Fruit fly (Drosophila melanogaster) whole organism, embryonic: ENCODE data around the gene dysc.

Source experiments
- ATbp ChIP-seq: fragments of 200-800 bp; sonication (Bioruptor generic); optimal IDR thresholded peaks from 2 replicates; lab custom pipeline; 2017; ENCODE audit warnings: missing biosample characterization, mild to moderate bottlenecking, missing genetic modification characterization, missing genetic modification reagents
- Asciz ChIP-seq: fragments of 200-800 bp; sonication (Bioruptor generic); optimal IDR thresholded peaks from 2 replicates; lab custom pipeline; 2017; ENCODE audit warnings: missing biosample characterization, mild to moderate bottlenecking, missing genetic modification characterization, missing genetic modification reagents
- Atf3 ChIP-seq: fragments of 200-800 bp; sonication (Bioruptor generic); optimal IDR thresholded peaks from 3 replicates; lab custom pipeline; 2016; ENCODE audit warnings: missing biosample characterization, missing genetic modification characterization
- Bdp1 ChIP-seq: fragments of 200-800 bp; sonication (Bioruptor generic); optimal IDR thresholded peaks from 3 replicates; lab custom pipeline; 2016; ENCODE audit warnings: missing biosample characterization, missing genetic modification characterization
- CG10979 ChIP-seq: fragments of 200-800 bp; sonication (Bioruptor generic); optimal IDR thresholded peaks from 2 replicates; lab custom pipeline; 2018; ENCODE audit warnings: missing biosample characterization, mild to moderate bottlenecking, missing genetic modification characterization, moderate library complexity
- CG1529 ChIP-seq: fragments of 200-800 bp; sonication (Bioruptor generic); optimal IDR thresholded peaks from 3 replicates; lab custom pipeline; 2018; ENCODE audit warnings: missing biosample characterization, missing genetic modification characterization
- CG15601 ChIP-seq: fragments of 200-800 bp; sonication (Bioruptor generic); optimal IDR thresholded peaks from 3 replicates; lab custom pipeline; 2019; ENCODE audit warnings: missing biosample characterization, mild to moderate bottlenecking, missing genetic modification characterization, moderate library complexity
- CG16779 ChIP-seq: fragments of 200-800 bp; sonication (Bioruptor generic); IDR thresholded peaks from 2 replicates; pipeline ENCODE4 v1.3.6; 2022; ENCODE audit warnings: missing biosample characterization, missing genetic modification characterization
- CG17359 ChIP-seq: fragments of 200-800 bp; sonication (Bioruptor generic); optimal IDR thresholded peaks from 3 replicates; lab custom pipeline; 2018; ENCODE audit warnings: missing biosample characterization, mild to moderate bottlenecking, missing genetic modification characterization, moderate library complexity
- CG17802 ChIP-seq: fragments of 200-800 bp; sonication (Bioruptor generic); optimal IDR thresholded peaks from 2 replicates; lab custom pipeline; 2018; ENCODE audit warnings: missing biosample characterization, mild to moderate bottlenecking, missing genetic modification characterization, moderate library complexity
- CG17912 ChIP-seq: fragments of 200-800 bp; sonication (Bioruptor generic); optimal IDR thresholded peaks from 2 replicates; lab custom pipeline; 2018; ENCODE audit warnings: missing biosample characterization, mild to moderate bottlenecking, missing genetic modification characterization
- CG18011 ChIP-seq: fragments of 200-800 bp; sonication (Bioruptor generic); optimal IDR thresholded peaks from 2 replicates; lab custom pipeline; 2017; ENCODE audit warnings: missing biosample characterization, missing genetic modification characterization, mild to moderate bottlenecking, moderate library complexity, missing genotype
- CG2129 ChIP-seq: fragments of 200-800 bp; sonication (Bioruptor generic); IDR thresholded peaks from 2 replicates; pipeline ENCODE4 v1.3.6; 2022; ENCODE audit warnings: missing biosample characterization, missing genetic modification characterization; ENCODE audit not compliant: partially characterized antibody
- CG2875 ChIP-seq: fragments of 200-800 bp; sonication (Bioruptor generic); optimal IDR thresholded peaks from 2 replicates; lab custom pipeline; 2017; ENCODE audit warnings: missing biosample characterization, mild to moderate bottlenecking, missing genetic modification characterization, missing genetic modification reagents
- CG31388 ChIP-seq: fragments of 200-800 bp; sonication (Bioruptor generic); optimal IDR thresholded peaks from 2 replicates; lab custom pipeline; 2016; ENCODE audit warnings: missing biosample characterization, missing genetic modification characterization
- CG33557 ChIP-seq: fragments of 200-800 bp; sonication (Bioruptor generic); optimal IDR thresholded peaks from 2 replicates; lab custom pipeline; 2019; ENCODE audit warnings: missing biosample characterization, mild to moderate bottlenecking, missing genetic modification characterization, moderate library complexity
- CG7786 ChIP-seq: fragments of 200-800 bp; sonication (Bioruptor generic); optimal IDR thresholded peaks from 2 replicates; lab custom pipeline; 2016; ENCODE audit warnings: missing biosample characterization, missing genetic modification characterization
- CG7839 ChIP-seq: fragments of 200-800 bp; sonication (Bioruptor generic); optimal IDR thresholded peaks from 3 replicates; lab custom pipeline; 2018; ENCODE audit warnings: missing biosample characterization, mild to moderate bottlenecking, missing genetic modification characterization, moderate library complexity
- CG9727 ChIP-seq: fragments of 200-800 bp; sonication (Bioruptor generic); optimal IDR thresholded peaks from 3 replicates; lab custom pipeline; 2017; ENCODE audit warnings: missing biosample characterization, mild to moderate bottlenecking, missing genetic modification characterization
- CTCF ChIP-seq: fragments of 200-800 bp; sonication (Bioruptor generic); optimal IDR thresholded peaks from 2 replicates; lab custom pipeline; 2017; ENCODE audit warnings: missing biosample characterization, mild to moderate bottlenecking, missing genetic modification characterization, moderate library complexity
- CkIIα-i1 ChIP-seq: fragments of 200-800 bp; sonication (Bioruptor generic); IDR thresholded peaks from 2 replicates; pipeline ENCODE4 v1.3.6; 2022; ENCODE audit warnings: missing biosample characterization, missing genetic modification characterization
- Dfd ChIP-seq, 2 experiments: fragments of >200 bp; optimal IDR thresholded peaks; 2 replicates each; lab custom pipeline; 2017; ENCODE audit warnings: missing biosample characterization in 2 of 2, missing genetic modification characterization in 2 of 2
- Drgx ChIP-seq: fragments of 200-800 bp; sonication (Bioruptor generic); IDR thresholded peaks from 2 replicates; pipeline ENCODE4 v1.3.6; 2022; ENCODE audit warnings: missing biosample characterization, missing genetic modification characterization
- HmgD ChIP-seq: fragments of 200-800 bp; sonication (Bioruptor generic); optimal IDR thresholded peaks from 3 replicates; lab custom pipeline; 2016; ENCODE audit warnings: missing biosample characterization, missing genetic modification characterization
- Hmx ChIP-seq: fragments of 200-800 bp; sonication (Bioruptor generic); optimal IDR thresholded peaks from 2 replicates; lab custom pipeline; 2016; ENCODE audit warnings: missing biosample characterization, missing genetic modification characterization
- Hr3 ChIP-seq: fragments of 200-800 bp; sonication (Bioruptor generic); optimal IDR thresholded peaks from 3 replicates; lab custom pipeline; 2016; ENCODE audit warnings: missing biosample characterization, missing genetic modification characterization
- NFAT ChIP-seq: fragments of 200-800 bp; sonication (Bioruptor generic); IDR thresholded peaks from 2 replicates; pipeline ENCODE4 v1.3.6; 2022; ENCODE audit warnings: missing biosample characterization, missing genetic modification characterization
- Opbp ChIP-seq: fragments of 200-800 bp; sonication (Bioruptor generic); IDR thresholded peaks from 3 replicates; pipeline ENCODE4 v1.3.6; 2022; ENCODE audit warnings: missing biosample characterization, missing genetic modification characterization; ENCODE audit not compliant: partially characterized antibody
- Pdp1 ChIP-seq, 2 experiments: fragments of 200-800 bp; sonication (Bioruptor generic); optimal IDR thresholded peaks; 3 replicates each; lab custom pipeline; 2016; ENCODE audit warnings: missing biosample characterization in 2 of 2, missing genetic modification characterization in 2 of 2, mild to moderate bottlenecking in 1 of 2, moderate library complexity in 1 of 2
- Rfx ChIP-seq: fragments of 200-800 bp; sonication (Bioruptor generic); IDR thresholded peaks from 2 replicates; pipeline ENCODE4 v1.3.6; 2022; ENCODE audit warnings: missing biosample characterization, missing genetic modification characterization
- Sox100B ChIP-seq: fragments of 200-800 bp; sonication (Bioruptor generic); optimal IDR thresholded peaks from 3 replicates; lab custom pipeline; 2018; ENCODE audit warnings: missing biosample characterization, mild to moderate bottlenecking, missing genetic modification characterization
- Xbp1 ChIP-seq: fragments of 200-800 bp; sonication (Bioruptor generic); optimal IDR thresholded peaks from 3 replicates; lab custom pipeline; 2016; ENCODE audit warnings: missing biosample characterization, mild to moderate bottlenecking, missing genetic modification characterization
- ac ChIP-seq: fragments of 200-800 bp; sonication (Bioruptor generic); optimal IDR thresholded peaks from 3 replicates; lab custom pipeline; 2017; ENCODE audit warnings: missing biosample characterization, mild to moderate bottlenecking, missing genetic modification characterization
- ato ChIP-seq: fragments of 200-800 bp; sonication (Bioruptor generic); IDR thresholded peaks from 2 replicates; pipeline ENCODE4 v1.3.6; 2022; ENCODE audit warnings: missing biosample characterization, missing genetic modification characterization; ENCODE audit not compliant: partially characterized antibody
- caup ChIP-seq: fragments of 200-800 bp; sonication (Bioruptor generic); optimal IDR thresholded peaks from 3 replicates; lab custom pipeline; 2017; ENCODE audit warnings: missing biosample characterization, mild to moderate bottlenecking, missing genetic modification characterization, moderate library complexity; ENCODE audit not compliant: severe bottlenecking
- crp ChIP-seq, 2 experiments: fragments of 200-800 bp; sonication (Bioruptor generic); optimal IDR thresholded peaks; 2 replicates in 1 of 2; 3 replicates in 1 of 2; lab custom pipeline; 2017; ENCODE audit warnings: missing biosample characterization in 2 of 2, missing genetic modification characterization in 2 of 2, mild to moderate bottlenecking in 1 of 2, moderate library complexity in 1 of 2
- dan ChIP-seq: fragments of 200-800 bp; sonication (Bioruptor generic); IDR thresholded peaks from 2 replicates; pipeline ENCODE4 v1.3.6; 2022; ENCODE audit warnings: missing biosample characterization, missing genetic modification characterization
- dmrt99B ChIP-seq: fragments of 200-800 bp; sonication (Bioruptor generic); optimal IDR thresholded peaks from 2 replicates; lab custom pipeline; 2018; ENCODE audit warnings: missing biosample characterization, mild to moderate bottlenecking, missing genetic modification characterization, moderate library complexity
- fd96Cb ChIP-seq: fragments of 200-800 bp; sonication (Bioruptor generic); optimal IDR thresholded peaks from 2 replicates; lab custom pipeline; 2018; ENCODE audit warnings: missing biosample characterization, mild to moderate bottlenecking, missing genetic modification characterization, moderate library complexity
- gem ChIP-seq: fragments of 200-800 bp; sonication (Bioruptor generic); optimal IDR thresholded peaks from 2 replicates; lab custom pipeline; 2019; ENCODE audit warnings: missing biosample characterization, mild to moderate bottlenecking, missing genetic modification characterization, moderate library complexity
- her ChIP-seq: fragments of 200-800 bp; sonication (Bioruptor generic); optimal IDR thresholded peaks from 2 replicates; lab custom pipeline; 2016; ENCODE audit warnings: missing biosample characterization, missing genetic modification characterization
- insv ChIP-seq, 2 experiments: fragments of 200-800 bp; sonication (Bioruptor generic); optimal IDR thresholded peaks; 3 replicates each; lab custom pipeline; 2016 to 2018; ENCODE audit warnings: missing biosample characterization in 2 of 2, missing genetic modification characterization in 2 of 2
- pros ChIP-seq: fragments of 200-800 bp; sonication (Bioruptor generic); optimal IDR thresholded peaks from 3 replicates; lab custom pipeline; 2019; ENCODE audit warnings: missing biosample characterization, mild to moderate bottlenecking, missing genetic modification characterization, moderate library complexity
- run ChIP-seq: fragments of 200-800 bp; sonication (Bioruptor generic); optimal IDR thresholded peaks from 3 replicates; lab custom pipeline; 2018; ENCODE audit warnings: missing biosample characterization, mild to moderate bottlenecking, missing genetic modification characterization
- toy ChIP-seq: fragments of 200-800 bp; sonication (Bioruptor generic); IDR thresholded peaks from 2 replicates; pipeline ENCODE4 v1.3.6; 2022; ENCODE audit warnings: missing biosample characterization, missing genetic modification characterization
- trh ChIP-seq: fragments of 200-800 bp; sonication (Bioruptor generic); optimal IDR thresholded peaks from 2 replicates; lab custom pipeline; 2016; ENCODE audit warnings: missing biosample characterization, missing genetic modification characterization
- twi ChIP-seq: fragments of 200-800 bp; optimal IDR thresholded peaks from 2 replicates; lab custom pipeline; 2019; ENCODE audit warnings: missing biosample characterization, mild to moderate bottlenecking, missing genetic modification characterization, moderate library complexity
- vnd ChIP-seq: fragments of 200-800 bp; sonication (Bioruptor generic); IDR thresholded peaks from 3 replicates; pipeline ENCODE4 v1.3.6; 2022; ENCODE audit warnings: missing biosample characterization, missing genetic modification characterization; ENCODE audit not compliant: partially characterized antibody
- zfh1 ChIP-seq: fragments of 200-800 bp; sonication (Bioruptor generic); IDR thresholded peaks from 3 replicates; pipeline ENCODE4 v1.3.6; 2022; ENCODE audit warnings: missing biosample characterization, missing genetic modification characterization
- zfh2 ChIP-seq: fragments of 200-800 bp; sonication (Bioruptor generic); optimal IDR thresholded peaks from 2 replicates; lab custom pipeline; 2016; ENCODE audit warnings: missing biosample characterization, missing genetic modification characterization

dysc gene

DNA sequence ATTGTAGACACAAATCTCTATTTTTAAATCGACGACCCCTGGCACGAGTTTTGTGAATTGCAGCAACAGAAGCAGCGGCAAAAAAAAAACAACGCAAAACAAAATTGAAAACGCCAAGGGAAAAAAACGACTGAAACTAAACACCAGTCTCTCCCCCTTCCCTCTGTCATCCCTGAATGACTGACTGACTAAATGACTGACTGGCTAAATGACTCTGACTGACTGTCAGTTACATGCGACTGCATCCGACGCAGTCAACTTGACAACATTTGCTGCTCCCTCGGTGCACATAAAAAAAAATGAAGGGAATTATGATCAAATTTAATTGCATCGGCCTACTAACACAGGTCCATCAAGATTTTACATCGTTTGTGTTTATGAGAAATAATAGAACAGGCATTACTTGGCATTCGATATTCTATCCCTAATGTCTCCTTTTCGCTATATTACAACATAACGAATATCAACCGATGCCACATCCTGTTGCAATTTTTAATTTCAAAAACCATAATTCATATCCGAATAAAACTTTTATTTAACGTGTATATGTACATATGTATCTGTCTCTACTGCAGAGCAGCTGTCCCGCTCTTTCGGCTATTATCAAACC is 14.7 kb upstream of the dysc start (continued):
- TF ChIP-seq CkIIα-i1: no peak
- no peak for TF ChIP-seq twi (tag; lab: Kevin White, UChicago)
- peak; percentile 57 for TF ChIP-seq Asciz (GFP tag; lab: Kevin White, UChicago)
- TF ChIP-seq CG31388 (GFP tag; lab: Kevin White, UChicago): no peak
- peak; percentile 52 for TF ChIP-seq CG17359 (tag; lab: Kevin White, UChicago)
- no peak for TF ChIP-seq CG17912 (GFP tag; lab: Kevin White, UChicago)
- no peak for TF ChIP-seq vnd (GFP tag; lab: Robert Waterston, UW)
- no peak for TF ChIP-seq ato
- TF ChIP-seq CG2875 (GFP tag; lab: Kevin White, UChicago): peak; percentile 16
- TF ChIP-seq Sox100B: peak; percentile 68
- TF ChIP-seq toy: no peak
- no peak for TF ChIP-seq caup (GFP tag; lab: Kevin White, UChicago)
- TF ChIP-seq CTCF (GFP tag; lab: Kevin White, UChicago): no peak
- TF ChIP-seq gem (tag; lab: Kevin White, UChicago): peak; percentile 67
- no peak for TF ChIP-seq dan (GFP tag; lab: Robert Waterston, UW)
- peak in 1 of 2 experiments; percentile 27 for TF ChIP-seq Pdp1 (GFP tag; optimal IDR thresholded peaks at IDR 0.05; lab: Kevin White, UChicago)
- TF ChIP-seq trh (GFP tag; lab: Kevin White, UChicago): no peak
- no peak for TF ChIP-seq Rfx
- TF ChIP-seq HmgD: no peak
- TF ChIP-seq Xbp1 (GFP tag; lab: Kevin White, UChicago): peak; percentile 7
- TF ChIP-seq Hmx: no peak
- peak; percentile 53 for TF ChIP-seq ATbp
- TF ChIP-seq CG10979 (tag; lab: Kevin White, UChicago): peak; percentile 26
- no peak for TF ChIP-seq CG33557
- no peak for TF ChIP-seq NFAT (GFP tag; lab: Robert Waterston, UW)
- TF ChIP-seq CG2129: no peak
- no peak for TF ChIP-seq CG18011
- peak; percentile 18 for TF ChIP-seq run
- TF ChIP-seq Dfd (GFP tag; optimal IDR thresholded peaks at IDR 0.05; lab: Kevin White, UChicago): no peak
- TF ChIP-seq fd96Cb (tag; lab: Kevin White, UChicago): peak; percentile 62
- no peak for TF ChIP-seq Hr3 (GFP tag; lab: Kevin White, UChicago)
- no peak for TF ChIP-seq CG16779 (GFP tag; lab: Robert Waterston, UW)
- TF ChIP-seq insv (GFP tag; optimal IDR thresholded peaks at IDR 0.05; lab: Kevin White, UChicago): no peak
- TF ChIP-seq Opbp (GFP tag; lab: Robert Waterston, UW): no peak
- TF ChIP-seq pros: no peak
- TF ChIP-seq CG7839: peak; percentile 47
- no peak for TF ChIP-seq ac (GFP tag; lab: Kevin White, UChicago)
- TF ChIP-seq zfh2 (GFP tag; lab: Kevin White, UChicago): no peak
- peak; percentile 45 for TF ChIP-seq CG9727 (GFP tag; lab: Kevin White, UChicago)
- TF ChIP-seq CG1529 (GFP tag; lab: Kevin White, UChicago): no peak
- no peak for TF ChIP-seq zfh1 (GFP tag; lab: Robert Waterston, UW)
- peak; percentile 83 for TF ChIP-seq dmrt99B (tag; lab: Kevin White, UChicago)
- TF ChIP-seq Bdp1 (GFP tag; lab: Kevin White, UChicago): no peak
- no peak for TF ChIP-seq Atf3
- TF ChIP-seq CG17802 (tag; lab: Kevin White, UChicago): no peak
- TF ChIP-seq her (GFP tag; lab: Kevin White, UChicago): no peak
- no peak for TF ChIP-seq CG7786 (GFP tag; lab: Kevin White, UChicago)
- peak; percentile 47 for TF ChIP-seq Drgx (GFP tag; lab: Robert Waterston, UW)
- no peak for TF ChIP-seq CG15601 (tag; lab: Kevin White, UChicago)
- no peak for TF ChIP-seq crp (GFP tag; optimal IDR thresholded peaks at IDR 0.05; lab: Kevin White, UChicago)
